Fruit fly (Drosophila melanogaster) whole organism, embryonic: ENCODE measurements around the gene Uro.

Experiments
- Awh ChIP-seq: fragments of 200-800 bp; sonication (Bioruptor generic); IDR thresholded peaks from 2 replicates; pipeline ENCODE4, ENCODE4 v1.3.6; 2022; ENCODE audit warnings: missing biosample characterization, missing genetic modification characterization
- C15 ChIP-seq: fragments of 200-800 bp; sonication (Bioruptor generic); IDR thresholded peaks from 3 replicates; pipeline ENCODE4 v1.3.6; 2022; ENCODE audit warnings: missing biosample characterization, missing genetic modification characterization
- CG11456 ChIP-seq: fragments of 200-800 bp; sonication (Bioruptor generic); IDR thresholded peaks from 3 replicates; pipeline ENCODE4 v1.3.6; 2022; ENCODE audit warnings: missing biosample characterization, missing genetic modification characterization
- CG12769 ChIP-seq: fragments of 200-800 bp; sonication (Bioruptor generic); optimal IDR thresholded peaks from 2 replicates; lab custom pipeline; 2019; ENCODE audit warnings: missing biosample characterization, mild to moderate bottlenecking, missing genetic modification characterization, moderate library complexity
- CG13123 ChIP-seq: fragments of 200-800 bp; sonication (Bioruptor generic); optimal IDR thresholded peaks from 2 replicates; lab custom pipeline; 2016; ENCODE audit warnings: missing biosample characterization, missing genetic modification characterization
- CG13424 ChIP-seq: fragments of 200-800 bp; sonication (Bioruptor generic); optimal IDR thresholded peaks from 2 replicates; lab custom pipeline; 2019; ENCODE audit warnings: missing biosample characterization, mild to moderate bottlenecking, missing genetic modification characterization, moderate library complexity
- CG1647 ChIP-seq: fragments of 200-800 bp; sonication (Bioruptor generic); optimal IDR thresholded peaks from 3 replicates; lab custom pipeline; 2016; ENCODE audit warnings: missing biosample characterization, missing genetic modification characterization
- CG16779 ChIP-seq: fragments of 200-800 bp; sonication (Bioruptor generic); IDR thresholded peaks from 2 replicates; pipeline ENCODE4 v1.3.6; 2022; ENCODE audit warnings: missing biosample characterization, missing genetic modification characterization
- CG17328 ChIP-seq: fragments of 200-800 bp; sonication (Bioruptor generic); IDR thresholded peaks from 2 replicates; pipeline ENCODE4 v1.3.6; 2022; ENCODE audit warnings: missing biosample characterization, missing genetic modification characterization
- CG17568 ChIP-seq: fragments of 200-800 bp; sonication (Bioruptor generic); optimal IDR thresholded peaks from 2 replicates; lab custom pipeline; 2018; ENCODE audit warnings: missing biosample characterization, mild to moderate bottlenecking, missing genetic modification characterization, moderate library complexity
- CG2120 ChIP-seq: fragments of 200-800 bp; sonication (Bioruptor generic); optimal IDR thresholded peaks from 3 replicates; lab custom pipeline; 2016; ENCODE audit warnings: missing biosample characterization, missing genetic modification characterization
- CG31441 ChIP-seq: fragments of 200-800 bp; sonication (Bioruptor generic); IDR thresholded peaks from 2 replicates; pipeline ENCODE4 v1.3.6; 2022; ENCODE audit warnings: missing biosample characterization, missing genetic modification characterization
- CG3407 ChIP-seq: fragments of 200-800 bp; sonication (Bioruptor generic); optimal IDR thresholded peaks from 2 replicates; lab custom pipeline; 2018; ENCODE audit warnings: missing biosample characterization, mild to moderate bottlenecking, missing genetic modification characterization
- CG3726 ChIP-seq: fragments of 200-800 bp; sonication (Bioruptor generic); IDR thresholded peaks from 3 replicates; pipeline ENCODE4, ENCODE4 v1.3.6; 2022; ENCODE audit warnings: missing biosample characterization, missing genetic modification characterization
- CG4282 ChIP-seq: fragments of 200-800 bp; sonication (Bioruptor generic); optimal IDR thresholded peaks from 2 replicates; lab custom pipeline; 2016; ENCODE audit warnings: missing biosample characterization, missing genetic modification characterization
- CG4617 ChIP-seq: fragments of 200-800 bp; sonication (Bioruptor generic); optimal IDR thresholded peaks from 3 replicates; lab custom pipeline; 2016; ENCODE audit warnings: missing biosample characterization, missing genetic modification characterization, borderline replicate concordance
- CG7357 ChIP-seq: fragments of 200-800 bp; sonication (Bioruptor generic); IDR thresholded peaks from 3 replicates; pipeline ENCODE4 v1.3.6; 2022; ENCODE audit warnings: missing biosample characterization, missing genetic modification characterization
- CG8388 ChIP-seq: fragments of 200-800 bp; sonication (Bioruptor generic); optimal IDR thresholded peaks from 2 replicates; lab custom pipeline; 2019; ENCODE audit warnings: missing biosample characterization, mild to moderate bottlenecking, missing genetic modification characterization, moderate library complexity
- CG9797 ChIP-seq: fragments of 200-800 bp; sonication (Bioruptor generic); optimal IDR thresholded peaks from 3 replicates; lab custom pipeline; 2018; ENCODE audit warnings: missing biosample characterization, mild to moderate bottlenecking, missing genetic modification characterization
- CrebB ChIP-seq: fragments of 200-800 bp; sonication (Bioruptor generic); optimal IDR thresholded peaks from 3 replicates; lab custom pipeline; 2018; ENCODE audit warnings: missing biosample characterization, mild to moderate bottlenecking, missing genetic modification characterization
- D19B ChIP-seq: fragments of 200-800 bp; sonication (Bioruptor generic); optimal IDR thresholded peaks from 2 replicates; lab custom pipeline; 2017; ENCODE audit warnings: missing biosample characterization, mild to moderate bottlenecking, missing genetic modification characterization
- Deaf1 ChIP-seq: fragments of 200-800 bp; optimal IDR thresholded peaks from 3 replicates; lab custom pipeline; 2019; ENCODE audit warnings: missing biosample characterization, mild to moderate bottlenecking, missing genetic modification characterization, moderate library complexity
- Fer3 ChIP-seq: fragments of 200-800 bp; sonication (Bioruptor generic); optimal IDR thresholded peaks from 2 replicates; lab custom pipeline; 2018; ENCODE audit warnings: missing biosample characterization, mild to moderate bottlenecking, missing genetic modification characterization, moderate library complexity
- HHEX ChIP-seq: fragments of 200-800 bp; sonication (Bioruptor generic); optimal IDR thresholded peaks from 3 replicates; lab custom pipeline; 2017; ENCODE audit warnings: missing biosample characterization, mild to moderate bottlenecking, missing genetic modification characterization, missing genetic modification reagents
- HLH3B ChIP-seq: fragments of 200-800 bp; sonication (Bioruptor generic); IDR thresholded peaks from 2 replicates; pipeline ENCODE4 v1.3.6; 2022; ENCODE audit warnings: missing biosample characterization, missing genetic modification characterization
- Hand ChIP-seq: fragments of 200-800 bp; sonication (Bioruptor generic); optimal IDR thresholded peaks from 2 replicates; lab custom pipeline; 2017; ENCODE audit warnings: mild to moderate bottlenecking, missing biosample characterization, missing genetic modification reagents, missing genetic modification characterization
- Hmr ChIP-seq: fragments of 200-800 bp; sonication (Bioruptor generic); optimal IDR thresholded peaks from 3 replicates; lab custom pipeline; 2017; ENCODE audit warnings: mild to moderate bottlenecking, missing biosample characterization, missing genetic modification reagents, missing genetic modification characterization
- Hr3 ChIP-seq: fragments of 200-800 bp; sonication (Bioruptor generic); optimal IDR thresholded peaks from 3 replicates; lab custom pipeline; 2016; ENCODE audit warnings: missing biosample characterization, missing genetic modification characterization
- Hr51 ChIP-seq, 2 experiments: fragments of 200-800 bp; sonication (Bioruptor generic); optimal IDR thresholded peaks; 2 replicates in 1 of 2; 3 replicates in 1 of 2; lab custom pipeline; 2016 to 2018; ENCODE audit warnings: missing biosample characterization in 2 of 2, missing genetic modification characterization in 2 of 2, mild to moderate bottlenecking in 1 of 2, moderate library complexity in 1 of 2
- Hsf ChIP-seq: fragments of 200-800 bp; sonication (Bioruptor generic); optimal IDR thresholded peaks from 3 replicates; lab custom pipeline; 2016; ENCODE audit warnings: missing biosample characterization, missing genetic modification characterization
- MTF-1 ChIP-seq: fragments of 200-800 bp; sonication (Bioruptor generic); optimal IDR thresholded peaks from 2 replicates; lab custom pipeline; 2018; ENCODE audit warnings: missing biosample characterization, mild to moderate bottlenecking, missing genetic modification characterization, borderline replicate concordance
- Mrtf ChIP-seq: fragments of 200-800 bp; sonication (Bioruptor generic); IDR thresholded peaks from 3 replicates; pipeline ENCODE4 v1.3.6; 2022; ENCODE audit warnings: missing biosample characterization, missing genetic modification characterization
- Sox100B ChIP-seq: fragments of 200-800 bp; sonication (Bioruptor generic); optimal IDR thresholded peaks from 3 replicates; lab custom pipeline; 2018; ENCODE audit warnings: missing biosample characterization, mild to moderate bottlenecking, missing genetic modification characterization
- Spps ChIP-seq: fragments of 200-800 bp; sonication (Bioruptor generic); optimal IDR thresholded peaks from 2 replicates; lab custom pipeline; 2018; ENCODE audit warnings: missing biosample characterization, mild to moderate bottlenecking, missing genetic modification characterization
- Trl ChIP-seq, 3 experiments: fragments of >200 bp in 2 of 3; fragments of 200-800 bp in 1 of 3; sonication (Bioruptor generic) in 1 of 3; optimal IDR thresholded peaks; 2 replicates in 1 of 3; 3 replicates in 2 of 3; lab custom pipeline; 2016 to 2017; ENCODE audit warnings: missing biosample characterization in 1 of 3, missing genetic modification characterization in 1 of 3
- Usf ChIP-seq: fragments of 200-800 bp; sonication (Bioruptor generic); optimal IDR thresholded peaks from 2 replicates; lab custom pipeline; 2017; ENCODE audit warnings: missing genotype, missing biosample characterization, missing genetic modification characterization
- az2 ChIP-seq: fragments of 200-800 bp; sonication (Bioruptor generic); optimal IDR thresholded peaks from 3 replicates; lab custom pipeline; 2016; ENCODE audit warnings: missing biosample characterization, missing genetic modification characterization
- cg ChIP-seq: fragments of 200-800 bp; sonication (Bioruptor generic); optimal IDR thresholded peaks from 3 replicates; lab custom pipeline; 2019; ENCODE audit warnings: missing biosample characterization, mild to moderate bottlenecking, missing genetic modification characterization, moderate library complexity
- chif ChIP-seq, 2 experiments: fragments of 200-800 bp; sonication (Bioruptor generic); optimal IDR thresholded peaks; 3 replicates each; lab custom pipeline; 2016; ENCODE audit warnings: missing biosample characterization in 2 of 2, missing genetic modification characterization in 2 of 2
- crp ChIP-seq, 2 experiments: fragments of 200-800 bp; sonication (Bioruptor generic); optimal IDR thresholded peaks; 2 replicates in 1 of 2; 3 replicates in 1 of 2; lab custom pipeline; 2017; ENCODE audit warnings: missing biosample characterization in 2 of 2, missing genetic modification characterization in 2 of 2, mild to moderate bottlenecking in 1 of 2, moderate library complexity in 1 of 2
- dan ChIP-seq: fragments of 200-800 bp; sonication (Bioruptor generic); IDR thresholded peaks from 2 replicates; pipeline ENCODE4 v1.3.6; 2022; ENCODE audit warnings: missing biosample characterization, missing genetic modification characterization
- kah ChIP-seq: fragments of 200-800 bp; sonication (Bioruptor generic); optimal IDR thresholded peaks from 2 replicates; lab custom pipeline; 2018; ENCODE audit warnings: missing biosample characterization, mild to moderate bottlenecking, missing genetic modification characterization
- nerfin-1 ChIP-seq: fragments of 200-800 bp; sonication (Bioruptor generic); optimal IDR thresholded peaks from 3 replicates; lab custom pipeline; 2019; ENCODE audit warnings: missing biosample characterization, mild to moderate bottlenecking, missing genetic modification characterization, moderate library complexity
- nom ChIP-seq: fragments of 200-800 bp; sonication (Bioruptor generic); optimal IDR thresholded peaks from 2 replicates; lab custom pipeline; 2017; ENCODE audit warnings: missing biosample characterization, missing genetic modification characterization, mild to moderate bottlenecking, moderate library complexity, missing genetic modification reagents
- row ChIP-seq: fragments of 200-800 bp; sonication (Bioruptor generic); IDR thresholded peaks from 3 replicates; pipeline ENCODE4 v1.3.6; 2022; ENCODE audit warnings: missing biosample characterization, missing genetic modification characterization
- shn ChIP-seq: fragments of 200-800 bp; sonication (Bioruptor generic); optimal IDR thresholded peaks from 3 replicates; lab custom pipeline; 2016; ENCODE audit warnings: missing biosample characterization, missing genetic modification characterization
- sim ChIP-seq: fragments of 200-800 bp; sonication (Bioruptor generic); IDR thresholded peaks from 2 replicates; pipeline ENCODE4 v1.3.6; 2022; ENCODE audit warnings: missing biosample characterization, missing genetic modification characterization
- ttk ChIP-seq: fragments of 200-800 bp; sonication (Bioruptor generic); IDR thresholded peaks from 2 replicates; pipeline ENCODE4 v2.1.2; 2022; ENCODE audit warnings: missing biosample characterization, missing genetic modification characterization
- twi ChIP-seq: fragments of 200-800 bp; optimal IDR thresholded peaks from 2 replicates; lab custom pipeline; 2019; ENCODE audit warnings: missing biosample characterization, mild to moderate bottlenecking, missing genetic modification characterization, moderate library complexity
- unc-4 ChIP-seq: fragments of 200-800 bp; sonication (Bioruptor generic); IDR thresholded peaks from 2 replicates; pipeline ENCODE4 v1.3.6; 2022; ENCODE audit warnings: missing biosample characterization, missing genetic modification characterization; ENCODE audit not compliant: partially characterized antibody
- wdn ChIP-seq: fragments of 200-800 bp; sonication (Bioruptor generic); IDR thresholded peaks from 2 replicates; pipeline ENCODE4 v1.3.6; 2022; ENCODE audit warnings: missing biosample characterization, missing genetic modification characterization

Uro gene

dm6 chr2L:7809699-7810088 lies 29.8 kb downstream of the Uro start (continued):
- no peak for TF ChIP-seq crp (GFP tag; optimal IDR thresholded peaks at IDR 0.05; lab: Kevin White, UChicago)
- TF ChIP-seq CG13424 (tag; lab: Kevin White, UChicago): no peak
- TF ChIP-seq row (GFP tag; lab: Robert Waterston, UW): peak; percentile 27; the same call in 1 of the 3 replicates
- no peak for TF ChIP-seq MTF-1 (GFP tag; lab: Kevin White, UChicago)
- no peak for TF ChIP-seq Sox100B
- TF ChIP-seq CG4617 (GFP tag; lab: Kevin White, UChicago): no peak
- TF ChIP-seq CG13123 (GFP tag; lab: Kevin White, UChicago): no peak
- TF ChIP-seq Hsf (GFP tag; lab: Kevin White, UChicago): no peak
- no peak for TF ChIP-seq CG17328 (GFP tag; lab: Robert Waterston, UW)
- TF ChIP-seq CG3726 (GFP tag; lab: Robert Waterston, UW): no peak
- TF ChIP-seq Mrtf: no peak
- no peak for TF ChIP-seq CG31441 (GFP tag; lab: Robert Waterston, UW)
- TF ChIP-seq nerfin-1 (tag; lab: Kevin White, UChicago): peak; percentile 95
- no peak for TF ChIP-seq shn
- peak; percentile 18 for TF ChIP-seq Deaf1 (tag; lab: Kevin White, UChicago)
- no peak for TF ChIP-seq Hr51 (GFP tag; optimal IDR thresholded peaks at IDR 0.05; lab: Kevin White, UChicago)
- TF ChIP-seq cg (GFP tag; lab: Kevin White, UChicago): peak; percentile 92
- TF ChIP-seq az2 (GFP tag; lab: Kevin White, UChicago): no peak
- no peak for TF ChIP-seq D19B (GFP tag; lab: Kevin White, UChicago)
- TF ChIP-seq Usf (GFP tag; lab: Kevin White, UChicago): no peak
- peak; percentile 17 for TF ChIP-seq CG17568 (GFP tag; lab: Kevin White, UChicago)
- no peak for TF ChIP-seq HHEX (GFP tag; lab: Kevin White, UChicago)
- no peak for TF ChIP-seq HLH3B (GFP tag; lab: Robert Waterston, UW)
- TF ChIP-seq dan (GFP tag; lab: Robert Waterston, UW): no peak
- no peak for TF ChIP-seq C15 (GFP tag; lab: Robert Waterston, UW)
- TF ChIP-seq CG8388 (GFP tag; lab: Kevin White, UChicago): no peak
- TF ChIP-seq ttk (GFP tag; lab: Robert Waterston, UW): no peak
- no peak for TF ChIP-seq CG16779 (GFP tag; lab: Robert Waterston, UW)
- peak; percentile 83 to 97 for TF ChIP-seq Trl (optimal IDR thresholded peaks at IDR 0.05; lab: Kevin White, UChicago)
- TF ChIP-seq Trl (GFP tag; optimal IDR thresholded peaks at IDR 0.05; lab: Kevin White, UChicago): peak; percentile 64
- TF ChIP-seq CG2120 (GFP tag; lab: Kevin White, UChicago): peak; percentile 29
- no peak for TF ChIP-seq CG3407 (GFP tag; lab: Kevin White, UChicago)
- peak; percentile 57 for TF ChIP-seq Hmr (GFP tag; lab: Kevin White, UChicago)
- TF ChIP-seq unc-4 (GFP tag; lab: Robert Waterston, UW): peak; percentile 17; the same call in 1 of the 2 replicates
- no peak for TF ChIP-seq Awh
- TF ChIP-seq CG11456 (GFP tag; lab: Robert Waterston, UW): no peak
- TF ChIP-seq chif (GFP tag; optimal IDR thresholded peaks at IDR 0.05; lab: Kevin White, UChicago): no peak
- TF ChIP-seq kah (GFP tag; lab: Kevin White, UChicago): no peak
- no peak for TF ChIP-seq CG1647 (GFP tag; lab: Kevin White, UChicago)
- no peak for TF ChIP-seq Spps
- no peak for TF ChIP-seq wdn (GFP tag; lab: Robert Waterston, UW)
- peak; percentile 97 for TF ChIP-seq CG12769
- no peak for TF ChIP-seq twi (tag; lab: Kevin White, UChicago)
- TF ChIP-seq nom (GFP tag; lab: Kevin White, UChicago): peak; percentile 56
- TF ChIP-seq Hr3: no peak
- TF ChIP-seq CG4282: no peak
- TF ChIP-seq Hand (GFP tag; lab: Kevin White, UChicago): peak; percentile 12
- no peak for TF ChIP-seq CrebB
- TF ChIP-seq CG9797 (GFP tag; lab: Kevin White, UChicago): peak; percentile 23
- no peak for TF ChIP-seq sim (GFP tag; lab: Robert Waterston, UW)
- TF ChIP-seq CG7357 (GFP tag; lab: Robert Waterston, UW): no peak
- TF ChIP-seq Fer3 (tag; lab: Kevin White, UChicago): no peak
